Fruit fly (Drosophila melanogaster) whole organism, adult: ENCODE measurements around the gene SA1.

ENCODE experiments used
- CG11617 ChIP-seq: fragments of 200-800 bp; sonication (Bioruptor generic); optimal IDR thresholded peaks from 2 replicates; lab custom pipeline; 2017; ENCODE audit warnings: mild to moderate bottlenecking, missing biosample characterization, missing genetic modification reagents, missing genetic modification characterization
- CG12768 ChIP-seq: fragments of 200-800 bp; sonication (Bioruptor generic); optimal IDR thresholded peaks from 2 replicates; lab custom pipeline; 2017; ENCODE audit warnings: missing biosample characterization, missing genetic modification characterization, mild to moderate bottlenecking, moderate library complexity, missing genetic modification reagents
- CG33017 ChIP-seq: fragments of 200-800 bp; sonication (Bioruptor generic); optimal IDR thresholded peaks from 2 replicates; lab custom pipeline; 2018; ENCODE audit warnings: missing biosample characterization, mild to moderate bottlenecking, missing genetic modification characterization, moderate library complexity
- CG5204 ChIP-seq: fragments of 200-800 bp; sonication (Bioruptor generic); optimal IDR thresholded peaks from 2 replicates; lab custom pipeline; 2016; ENCODE audit warnings: missing biosample characterization, missing genetic modification characterization
- CG7045 ChIP-seq: fragments of 200-800 bp; sonication (Bioruptor generic); optimal IDR thresholded peaks from 2 replicates; lab custom pipeline; 2017; ENCODE audit warnings: missing biosample characterization, mild to moderate bottlenecking, missing genetic modification characterization
- Clk ChIP-seq: fragments of 200-800 bp; sonication (Bioruptor generic); optimal IDR thresholded peaks from 2 replicates; lab custom pipeline; 2017; ENCODE audit warnings: missing biosample characterization, missing genetic modification characterization
- bab1 ChIP-seq: fragments of 200-800 bp; sonication (Bioruptor generic); optimal IDR thresholded peaks from 3 replicates; lab custom pipeline; 2019; ENCODE audit warnings: missing biosample characterization, mild to moderate bottlenecking, missing genetic modification characterization, moderate library complexity
- cic ChIP-seq: fragments of 200-800 bp; sonication (Bioruptor generic); optimal IDR thresholded peaks from 2 replicates; lab custom pipeline; 2017; ENCODE audit warnings: missing biosample characterization, mild to moderate bottlenecking, missing genetic modification characterization, moderate library complexity
- cnc ChIP-seq, 2 experiments: fragments of >200 bp; optimal IDR thresholded peaks; 2 replicates each; lab custom pipeline; 2017
- pad ChIP-seq: fragments of 200-800 bp; sonication (Bioruptor generic); optimal IDR thresholded peaks from 3 replicates; lab custom pipeline; 2017; ENCODE audit warnings: missing biosample characterization, missing genetic modification characterization, mild to moderate bottlenecking, moderate library complexity, missing genetic modification reagents
- toe ChIP-seq: fragments of 200-800 bp; sonication (Bioruptor generic); optimal IDR thresholded peaks from 2 replicates; lab custom pipeline; 2016; ENCODE audit warnings: missing biosample characterization, missing genetic modification characterization

DNA sequence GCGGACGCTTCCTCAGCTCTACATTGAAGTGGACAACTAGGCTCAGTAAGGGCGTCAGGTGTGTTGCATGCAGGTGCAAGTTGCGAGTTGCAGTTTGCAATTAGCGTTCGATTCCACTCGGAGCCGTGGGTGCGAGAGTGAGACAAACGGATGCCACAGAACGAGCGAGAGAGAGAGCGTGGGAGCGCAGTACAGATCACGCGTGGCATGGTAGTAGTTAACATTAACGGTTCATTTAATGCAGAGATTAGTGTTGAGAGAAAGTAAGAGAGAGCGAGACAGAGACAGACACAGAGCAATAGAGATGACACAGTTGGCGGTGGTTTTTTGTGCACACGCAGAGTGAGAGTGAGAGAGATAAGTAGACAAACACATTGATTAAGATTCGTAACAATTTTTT lies 10.5 kb upstream of the SA1 start:
- TF ChIP-seq CG11617 (GFP tag; lab: Kevin White, UChicago) (no peak), CG12768 (GFP tag; lab: Kevin White, UChicago) (no peak), toe (no peak), CG5204 (GFP tag; lab: Kevin White, UChicago) (no peak), bab1 (GFP tag; lab: Kevin White, UChicago) (no peak), cnc (optimal IDR thresholded peaks at IDR 0.05; lab: Kevin White, UChicago) (no peak), CG33017 (tag; lab: Kevin White, UChicago) (no peak), cic (no peak), CG7045 (GFP tag; lab: Kevin White, UChicago) (no peak), pad (no peak), Clk (GFP tag; lab: Kevin White, UChicago) (no peak)
